Worm (Caenorhabditis elegans) whole organism, early embryonic: Measurements from ENCODE around the gene T19D12.2.

Experiments
- ama-1 ChIP-seq: fragments of 150-350 bp; optimal IDR thresholded peaks from 2 replicates; lab custom pipeline; 2014
- ceh-13 ChIP-seq: fragments of 200-800 bp; sonication (Bioruptor generic); optimal IDR thresholded peaks from 2 replicates; lab custom pipeline; 2018; ENCODE audit warnings: mild to moderate bottlenecking, missing genetic modification characterization, missing compliant biosample characterization
- ceh-36 ChIP-seq: sonication (generic microtip); optimal IDR thresholded peaks from 2 replicates; lab custom pipeline; 2016; ENCODE audit warnings: missing genetic modification characterization, inconsistent platforms, missing compliant biosample characterization
- ets-7 ChIP-seq: sonication (generic microtip); optimal IDR thresholded peaks from 2 replicates; lab custom pipeline; 2016; ENCODE audit warnings: missing genotype, missing genetic modification characterization, missing compliant biosample characterization
- hnd-1 ChIP-seq: sonication (generic microtip); optimal IDR thresholded peaks from 2 replicates; lab custom pipeline; 2016; ENCODE audit warnings: missing genetic modification characterization, missing compliant biosample characterization
- scrt-1 ChIP-seq: fragments of 200-800 bp; sonication (Bioruptor generic); IDR thresholded peaks from 2 replicates; pipeline ENCODE4 v1.3.6; 2022; ENCODE audit warnings: missing genetic modification characterization, missing compliant biosample characterization
- sea-1 ChIP-seq: fragments of 200-800 bp; sonication (Bioruptor generic); conservative IDR thresholded peaks from 2 replicates; pipeline ENCODE4 v1.3.6; 2022; ENCODE audit warnings: missing genetic modification characterization, missing compliant biosample characterization

DNA sequence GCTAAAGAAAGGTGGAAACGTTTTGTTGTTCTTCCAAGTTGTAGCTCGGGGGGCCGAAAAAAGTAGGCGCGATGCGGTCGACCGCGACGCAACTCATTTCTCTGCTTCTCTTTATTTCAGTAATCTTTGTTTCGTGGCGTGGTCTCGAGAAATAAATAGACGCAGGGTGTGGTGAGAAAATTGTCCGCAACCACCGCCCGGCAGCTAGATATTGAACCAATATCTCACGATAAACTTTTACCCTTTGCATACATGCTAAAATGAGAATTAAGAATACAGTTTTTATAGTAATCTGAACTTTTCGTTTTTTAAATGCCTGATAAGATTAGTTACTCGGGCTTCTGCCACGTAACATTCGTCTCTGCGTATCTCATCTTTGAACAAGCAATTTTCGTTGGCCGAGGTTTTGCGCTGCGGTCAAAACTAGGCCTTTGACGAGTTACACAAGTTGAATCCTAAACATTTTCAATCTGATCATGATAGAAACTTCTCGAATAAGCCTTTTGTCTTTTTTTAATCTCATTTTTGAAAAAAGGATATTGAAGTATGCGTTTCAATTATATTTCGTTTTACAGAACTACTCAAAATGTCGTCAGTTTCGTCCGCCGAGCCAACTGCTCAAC is 22.6 kb downstream of the T19D12.2 start, which contains the start of gene gyf-1:
- no peak for TF ChIP-seq ceh-36
- no peak for TF ChIP-seq ceh-13 (GFP tag; lab: Kevin White, UChicago)
- no peak for TF ChIP-seq scrt-1 (GFP tag; lab: Robert Waterston, UW)
- no peak for TF ChIP-seq ama-1
- no peak for TF ChIP-seq sea-1
- no peak for TF ChIP-seq ets-7 (tag; lab: Kevin White, UChicago)
- TF ChIP-seq hnd-1 (tag; lab: Kevin White, UChicago): no peak
